Worm (Caenorhabditis elegans): ENCODE measurements around the gene rars-2.

rars-2 gene

ce11 chrII:6097441-6097840 lies 27.9 kb upstream of the rars-2 start, which contains the start of the genes tpp-2 and rbbp-5:
Gene tpp-2 (minus strand): TSS chrII:6097597.
Gene rbbp-5 (plus strand): TSS chrII:6097830.
- TF ChIP-seq nhr-2 (tag; optimal IDR thresholded peaks at IDR 0.05): no peak
- peak; percentile 24 for TF ChIP-seq ham-2 (GFP tag; optimal IDR thresholded peaks at IDR 0.05)

ce11 chrII:6099500-6099899 lies 25.9 kb upstream of the rars-2 start, which contains the start of gene rgs-3:
Gene rgs-3 (plus strand): TSS chrII:6099800.
- TF ChIP-seq drap-1 (GFP tag; optimal IDR thresholded peaks at IDR 0.05): no peak
- TF ChIP-seq cnd-1 (tag; optimal IDR thresholded peaks at IDR 0.05): no peak
- no peak for TF ChIP-seq flh-1 (GFP tag; optimal IDR thresholded peaks at IDR 0.05)
- TF ChIP-seq nhr-12 (tag; optimal IDR thresholded peaks at IDR 0.05): no peak
- no peak for TF ChIP-seq zip-8 (tag; optimal IDR thresholded peaks at IDR 0.05)
- TF ChIP-seq ceh-39 (tag; optimal IDR thresholded peaks at IDR 0.05): no peak
- no peak for TF ChIP-seq sptf-1 (tag; optimal IDR thresholded peaks at IDR 0.05)
- TF ChIP-seq mls-2 (tag; optimal IDR thresholded peaks at IDR 0.05): no peak
- TF ChIP-seq unc-120 (tag; optimal IDR thresholded peaks at IDR 0.05; ENCODE audit: poor library complexity, severe bottlenecking): no peak
- no peak for TF ChIP-seq blmp-1 (tag; optimal IDR thresholded peaks at IDR 0.05)
- TF ChIP-seq bed-3 (GFP tag; optimal IDR thresholded peaks at IDR 0.05): no peak
- no peak for TF ChIP-seq pha-4 (tag; optimal IDR thresholded peaks at IDR 0.05)
- no peak for TF ChIP-seq nhr-2 (tag; optimal IDR thresholded peaks at IDR 0.05)
- no peak for TF ChIP-seq unc-62 (GFP tag; optimal IDR thresholded peaks at IDR 0.05)
- no peak for TF ChIP-seq sem-2 (GFP tag; optimal IDR thresholded peaks at IDR 0.05)

- TF ChIP-seq mls-2 (tag; optimal IDR thresholded peaks at IDR 0.05) (no peak), mab-5 (tag; optimal IDR thresholded peaks at IDR 0.05) (no peak), sptf-1 (tag; optimal IDR thresholded peaks at IDR 0.05) (no peak), nhr-12 (tag; optimal IDR thresholded peaks at IDR 0.05) (no peak), unc-39 (tag; optimal IDR thresholded peaks at IDR 0.05) (no peak), lin-13 (tag; optimal IDR thresholded peaks at IDR 0.05) (no peak), ztf-11 (tag; optimal IDR thresholded peaks at IDR 0.05) (no peak), elt-1 (tag; optimal IDR thresholded peaks at IDR 0.05; ENCODE audit: borderline replicate concordance, insufficient read depth) (no peak), lin-32 (GFP tag; optimal IDR thresholded peaks at IDR 0.05) (no peak), cnd-1 (tag; optimal IDR thresholded peaks at IDR 0.05) (no peak), ceh-39 (tag; optimal IDR thresholded peaks at IDR 0.05) (no peak), hlh-1 (tag; optimal IDR thresholded peaks at IDR 0.05) (no peak), lsy-2 (tag; optimal IDR thresholded peaks at IDR 0.05) (no peak), blmp-1 (tag; optimal IDR thresholded peaks at IDR 0.05) (no peak)
Observed at ce11 chrII:6101475-6101874, 23.9 kb upstream of the rars-2 start.

- TF ChIP-seq ham-2 (GFP tag; optimal IDR thresholded peaks at IDR 0.05) (no peak), ceh-83 (GFP tag; optimal IDR thresholded peaks at IDR 0.05) (no peak), nhr-12 (tag; optimal IDR thresholded peaks at IDR 0.05) (no peak), drap-1 (GFP tag; optimal IDR thresholded peaks at IDR 0.05) (no peak)
Observed at ce11 chrII:6103986-6104385, 21.4 kb upstream of the rars-2 start.

- TF ChIP-seq lin-13 (tag; optimal IDR thresholded peaks at IDR 0.05) (no peak), ces-1 (GFP tag; optimal IDR thresholded peaks at IDR 0.05) (no peak), unc-120 (tag; optimal IDR thresholded peaks at IDR 0.05; ENCODE audit: poor library complexity, severe bottlenecking) (no peak), drap-1 (GFP tag; optimal IDR thresholded peaks at IDR 0.05) (no peak), sptf-1 (tag; optimal IDR thresholded peaks at IDR 0.05) (no peak), ztf-11 (tag; optimal IDR thresholded peaks at IDR 0.05) (no peak), nhr-76 (tag; optimal IDR thresholded peaks at IDR 0.05) (no peak), flh-1 (GFP tag; optimal IDR thresholded peaks at IDR 0.05) (no peak), sem-2 (GFP tag; optimal IDR thresholded peaks at IDR 0.05) (no peak)
Observed at ce11 chrII:6107773-6108172, 17.6 kb upstream of the rars-2 start.

- TF ChIP-seq unc-39 (tag; optimal IDR thresholded peaks at IDR 0.05) (no peak), zip-8 (tag; optimal IDR thresholded peaks at IDR 0.05) (peak; percentile 94), mep-1 (tag; optimal IDR thresholded peaks at IDR 0.05) (no peak)
Observed at ce11 chrII:6109989-6110388, 15.4 kb upstream of the rars-2 start.

ce11 chrII:6113187-6113586 lies 12.2 kb upstream of the rars-2 start, which contains the start of gene heri-1:
Gene heri-1 (minus strand): TSS chrII:6113194.
- TF ChIP-seq ceh-83 (GFP tag; optimal IDR thresholded peaks at IDR 0.05) (no peak), elt-1 (tag; optimal IDR thresholded peaks at IDR 0.05; ENCODE audit: borderline replicate concordance, insufficient read depth) (no peak), ham-2 (GFP tag; optimal IDR thresholded peaks at IDR 0.05) (no peak), snpc-4 (tag; optimal IDR thresholded peaks at IDR 0.05) (no peak), unc-62 (GFP tag; optimal IDR thresholded peaks at IDR 0.05) (no peak), tbx-8 (GFP tag; optimal IDR thresholded peaks at IDR 0.05) (no peak), lsy-2 (tag; optimal IDR thresholded peaks at IDR 0.05) (no peak), pha-4 (tag; optimal IDR thresholded peaks at IDR 0.05) (no peak)

Measured in whole organism, mixed stage, embryonic.